Fruit fly (Drosophila melanogaster): ENCODE data around the gene spen.

The spen gene

DNA sequence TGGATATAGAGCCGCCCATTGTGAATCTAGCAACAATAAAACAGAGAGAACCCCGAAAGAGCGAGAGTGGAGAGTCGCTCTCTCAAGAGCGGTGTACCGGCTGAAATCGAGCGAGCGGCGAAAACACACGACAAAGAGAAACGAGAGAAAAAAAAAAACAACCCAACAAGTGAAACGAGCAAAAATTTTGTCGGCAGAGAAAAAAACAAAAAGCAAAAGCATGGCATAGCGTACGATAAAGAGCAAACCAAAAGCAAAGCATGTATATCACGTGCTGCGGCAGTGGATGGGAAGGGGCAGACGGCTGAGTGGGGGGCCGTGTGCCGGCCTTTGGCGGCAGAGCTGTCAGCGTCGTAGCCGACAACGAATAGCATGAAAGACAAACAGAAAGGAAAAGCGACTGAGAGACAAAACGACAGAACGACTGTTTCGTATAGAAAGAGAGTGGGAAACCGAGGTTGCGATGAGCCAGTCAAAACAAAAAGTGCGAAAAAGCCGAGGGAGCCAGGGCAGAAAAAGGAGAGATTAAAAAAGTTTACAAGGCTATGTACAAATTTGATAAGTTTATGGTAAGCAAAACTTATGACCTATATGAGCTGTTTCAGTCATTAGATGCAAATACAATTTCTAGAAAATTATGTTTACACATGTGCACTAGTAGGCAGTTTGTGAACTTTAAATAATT, 88.0 kb downstream of the spen start (continued):
- TF ChIP-seq otp (GFP tag; IDR thresholded peaks at IDR 0.05) = no peak
- peak in 1 of 2 experiments; percentile 76 for TF ChIP-seq bsh (GFP tag; optimal IDR thresholded peaks at IDR 0.05)
- no peak for TF ChIP-seq insv (GFP tag; optimal IDR thresholded peaks at IDR 0.05)
- TF ChIP-seq CG9215 (GFP tag; IDR thresholded peaks at IDR 0.05) = no peak
- TF ChIP-seq CG42726 (GFP tag; IDR thresholded peaks at IDR 0.05; ENCODE audit: partially characterized antibody) = no peak
- no peak for TF ChIP-seq Ets97D (GFP tag; optimal IDR thresholded peaks at IDR 0.05)
- no peak for TF ChIP-seq Dip3 (GFP tag; optimal IDR thresholded peaks at IDR 0.05)
- peak; percentile 70 for TF ChIP-seq sd (tag; optimal IDR thresholded peaks at IDR 0.05)
- TF ChIP-seq CG1603 (tag; optimal IDR thresholded peaks at IDR 0.05) = no peak
- no peak for TF ChIP-seq CG18619 (GFP tag; optimal IDR thresholded peaks at IDR 0.05)
- no peak for TF ChIP-seq H15 (GFP tag; IDR thresholded peaks at IDR 0.05)
- TF ChIP-seq CG14441 (GFP tag; IDR thresholded peaks at IDR 0.05) = no peak
- no peak for TF ChIP-seq aop (GFP tag; IDR thresholded peaks at IDR 0.05)
- no peak for TF ChIP-seq sr (GFP tag; IDR thresholded peaks at IDR 0.05)
- no peak for TF ChIP-seq B-H2 (GFP tag; optimal IDR thresholded peaks at IDR 0.05)
- no peak for TF ChIP-seq Eip74EF (GFP tag; optimal IDR thresholded peaks at IDR 0.05)
- no peak for TF ChIP-seq pnt (GFP tag; optimal IDR thresholded peaks at IDR 0.05)
- TF ChIP-seq NC2β (GFP tag; optimal IDR thresholded peaks at IDR 0.05) = no peak
- no peak for TF ChIP-seq unpg (GFP tag; optimal IDR thresholded peaks at IDR 0.05)
- no peak for TF ChIP-seq bbx (GFP tag; IDR thresholded peaks at IDR 0.05; ENCODE audit: partially characterized antibody)
- TF ChIP-seq CG17802 (tag; optimal IDR thresholded peaks at IDR 0.05) = no peak
- TF ChIP-seq odd (GFP tag; optimal IDR thresholded peaks at IDR 0.05) = no peak
- TF ChIP-seq CG11696 (GFP tag; IDR thresholded peaks at IDR 0.05) = no peak
- no peak for TF ChIP-seq CG12942 (GFP tag; optimal IDR thresholded peaks at IDR 0.05)
- TF ChIP-seq CG9817 (tag; optimal IDR thresholded peaks at IDR 0.05) = no peak
- no peak for TF ChIP-seq CG4424 (GFP tag; optimal IDR thresholded peaks at IDR 0.05)
- no peak for TF ChIP-seq CG16815 (GFP tag; optimal IDR thresholded peaks at IDR 0.05)
- TF ChIP-seq CG17385 (GFP tag; optimal IDR thresholded peaks at IDR 0.05) = peak; percentile 7
- TF ChIP-seq CG4854 (GFP tag; optimal IDR thresholded peaks at IDR 0.05) = no peak
- no peak for TF ChIP-seq twi (tag; optimal IDR thresholded peaks at IDR 0.05)
- TF ChIP-seq Xrp1 (GFP tag; IDR thresholded peaks at IDR 0.05) = 0 out of 2 replicates have a peak, but pooled peaks have one; percentile 20
- TF ChIP-seq eve (GFP tag; optimal IDR thresholded peaks at IDR 0.05) = no peak
- peak; percentile 42; the same call in 1 of the 3 replicates for TF ChIP-seq HLH4C (GFP tag; IDR thresholded peaks at IDR 0.05; ENCODE audit: partially characterized antibody)
- no peak for TF ChIP-seq nau (GFP tag; optimal IDR thresholded peaks at IDR 0.05)
- no peak for TF ChIP-seq CG15073 (GFP tag; optimal IDR thresholded peaks at IDR 0.05)
- no peak for TF ChIP-seq CG8359 (GFP tag; optimal IDR thresholded peaks at IDR 0.05; ENCODE audit: borderline replicate concordance)
- TF ChIP-seq Opbp (GFP tag; IDR thresholded peaks at IDR 0.05; ENCODE audit: partially characterized antibody) = no peak
- no peak for TF ChIP-seq Camta (GFP tag; optimal IDR thresholded peaks at IDR 0.05)
- TF ChIP-seq Dbx (GFP tag; IDR thresholded peaks at IDR 0.05) = no peak; the same call in 2 of the 3 replicates
- no peak for TF ChIP-seq CG7963 (GFP tag; IDR thresholded peaks at IDR 0.05; ENCODE audit: partially characterized antibody)
- no peak for TF ChIP-seq CG6654 (GFP tag; optimal IDR thresholded peaks at IDR 0.05)
- TF ChIP-seq CG7745 (tag; optimal IDR thresholded peaks at IDR 0.05) = no peak
- no peak for TF ChIP-seq gsb (GFP tag; IDR thresholded peaks at IDR 0.05)
- TF ChIP-seq ac (GFP tag; optimal IDR thresholded peaks at IDR 0.05) = no peak
- TF ChIP-seq ewg (GFP tag; optimal IDR thresholded peaks at IDR 0.05) = no peak
- TF ChIP-seq psq (GFP tag; optimal IDR thresholded peaks at IDR 0.05) = peak; percentile 99
- TF ChIP-seq CG10209 (GFP tag; optimal IDR thresholded peaks at IDR 0.05) = peak; percentile 85
- TF ChIP-seq CG7271 (tag; optimal IDR thresholded peaks at IDR 0.05) = no peak
- TF ChIP-seq NK7.1 (GFP tag; optimal IDR thresholded peaks at IDR 0.05) = no peak
